Fruit fly (Drosophila melanogaster) whole organism, embryonic: ENCODE results near the gene att-ORFB.

Experiments used
- Atf-2 ChIP-seq: fragments of 200-800 bp; sonication (Bioruptor generic); optimal IDR thresholded peaks from 2 replicates; lab custom pipeline; 2016; ENCODE audit warnings: missing biosample characterization, missing genetic modification characterization
- Awh ChIP-seq: fragments of 200-800 bp; sonication (Bioruptor generic); IDR thresholded peaks from 2 replicates; pipeline ENCODE4, ENCODE4 v1.3.6; 2022; ENCODE audit warnings: missing biosample characterization, missing genetic modification characterization
- BtbVII ChIP-seq: fragments of 200-800 bp; sonication (Bioruptor generic); optimal IDR thresholded peaks from 3 replicates; lab custom pipeline; 2017; ENCODE audit warnings: missing biosample characterization, mild to moderate bottlenecking, missing genetic modification characterization
- Bteb2 ChIP-seq: fragments of 200-800 bp; sonication (Bioruptor generic); optimal IDR thresholded peaks from 2 replicates; lab custom pipeline; 2016; ENCODE audit warnings: missing biosample characterization, missing genetic modification characterization
- CG10321 ChIP-seq: fragments of 200-800 bp; sonication (Bioruptor generic); IDR thresholded peaks from 2 replicates; pipeline ENCODE4 v1.3.6; 2022; ENCODE audit warnings: missing biosample characterization, missing genetic modification characterization
- CG10654 ChIP-seq: fragments of 200-800 bp; sonication (Bioruptor generic); optimal IDR thresholded peaks from 2 replicates; lab custom pipeline; 2016; ENCODE audit warnings: missing biosample characterization, missing genetic modification characterization
- CG11456 ChIP-seq: fragments of 200-800 bp; sonication (Bioruptor generic); IDR thresholded peaks from 3 replicates; pipeline ENCODE4 v1.3.6; 2022; ENCODE audit warnings: missing biosample characterization, missing genetic modification characterization
- CG11695 ChIP-seq: fragments of 200-800 bp; sonication (Bioruptor generic); IDR thresholded peaks from 3 replicates; pipeline ENCODE4 v1.3.6; 2022; ENCODE audit warnings: missing biosample characterization, missing genetic modification characterization
- CG17328 ChIP-seq: fragments of 200-800 bp; sonication (Bioruptor generic); IDR thresholded peaks from 2 replicates; pipeline ENCODE4 v1.3.6; 2022; ENCODE audit warnings: missing biosample characterization, missing genetic modification characterization
- CG2116 ChIP-seq: fragments of 200-800 bp; sonication (Bioruptor generic); optimal IDR thresholded peaks from 3 replicates; lab custom pipeline; 2018; ENCODE audit warnings: missing biosample characterization, mild to moderate bottlenecking, missing genetic modification characterization
- CG2678 ChIP-seq: fragments of 200-800 bp; sonication (Bioruptor generic); optimal IDR thresholded peaks from 3 replicates; lab custom pipeline; 2019; ENCODE audit warnings: missing biosample characterization, mild to moderate bottlenecking, missing genetic modification characterization, moderate library complexity
- CG30020 ChIP-seq: fragments of 200-800 bp; optimal IDR thresholded peaks from 2 replicates; lab custom pipeline; 2019; ENCODE audit warnings: missing biosample characterization, mild to moderate bottlenecking, missing genetic modification characterization, moderate library complexity
- CG30403 ChIP-seq: fragments of 200-800 bp; sonication (Bioruptor generic); optimal IDR thresholded peaks from 3 replicates; lab custom pipeline; 2016; ENCODE audit warnings: missing biosample characterization, missing genetic modification characterization
- CG31365 ChIP-seq: fragments of 200-800 bp; sonication (Bioruptor generic); optimal IDR thresholded peaks from 2 replicates; lab custom pipeline; 2018; ENCODE audit warnings: missing biosample characterization, mild to moderate bottlenecking, missing genetic modification characterization
- CG4707 ChIP-seq: fragments of 200-800 bp; sonication (Bioruptor generic); optimal IDR thresholded peaks from 2 replicates; lab custom pipeline; 2018; ENCODE audit warnings: missing biosample characterization, mild to moderate bottlenecking, missing genetic modification characterization, moderate library complexity
- CG4854 ChIP-seq: fragments of 200-800 bp; sonication (Bioruptor generic); optimal IDR thresholded peaks from 2 replicates; lab custom pipeline; 2016; ENCODE audit warnings: missing biosample characterization, missing genetic modification characterization, inconsistent platforms
- CG6765 ChIP-seq: fragments of 200-800 bp; sonication (Bioruptor generic); optimal IDR thresholded peaks from 3 replicates; lab custom pipeline; 2017; ENCODE audit warnings: missing biosample characterization, mild to moderate bottlenecking, missing genetic modification characterization
- CG6813 ChIP-seq: fragments of 200-800 bp; sonication (Bioruptor generic); optimal IDR thresholded peaks from 2 replicates; lab custom pipeline; 2017; ENCODE audit warnings: missing biosample characterization, missing genetic modification characterization, mild to moderate bottlenecking, moderate library complexity, missing genetic modification reagents
- CG8281 ChIP-seq: fragments of 200-800 bp; sonication (Bioruptor generic); optimal IDR thresholded peaks from 2 replicates; lab custom pipeline; 2018; ENCODE audit warnings: missing biosample characterization, mild to moderate bottlenecking, missing genetic modification characterization, moderate library complexity
- CG8290 ChIP-seq, 3 experiments: fragments of 200-800 bp; sonication (Bioruptor generic); optimal IDR thresholded peaks; 2 replicates each; lab custom pipeline; 2016 to 2019; ENCODE audit warnings: missing biosample characterization in 3 of 3, missing genetic modification characterization in 3 of 3, mild to moderate bottlenecking in 2 of 3, moderate library complexity in 1 of 3
- CG8924 ChIP-seq: fragments of 200-800 bp; optimal IDR thresholded peaks from 3 replicates; lab custom pipeline; 2019; ENCODE audit warnings: missing biosample characterization, mild to moderate bottlenecking, missing genetic modification characterization, moderate library complexity
- E2f2 ChIP-seq: fragments of 200-800 bp; sonication (Bioruptor generic); IDR thresholded peaks from 2 replicates; pipeline ENCODE4 v1.3.6; 2022; ENCODE audit warnings: missing biosample characterization, missing genetic modification characterization
- Fer2 ChIP-seq: fragments of 200-800 bp; sonication (Bioruptor generic); optimal IDR thresholded peaks from 2 replicates; lab custom pipeline; 2018; ENCODE audit warnings: missing biosample characterization, mild to moderate bottlenecking, missing genetic modification characterization, moderate library complexity
- HLHmδ ChIP-seq: fragments of 200-800 bp; sonication (Bioruptor generic); optimal IDR thresholded peaks from 2 replicates; lab custom pipeline; 2018; ENCODE audit warnings: missing biosample characterization, mild to moderate bottlenecking, missing genetic modification characterization, moderate library complexity
- Hmr ChIP-seq: fragments of 200-800 bp; sonication (Bioruptor generic); optimal IDR thresholded peaks from 3 replicates; lab custom pipeline; 2017; ENCODE audit warnings: mild to moderate bottlenecking, missing biosample characterization, missing genetic modification reagents, missing genetic modification characterization
- Meics ChIP-seq: fragments of 200-800 bp; sonication (Bioruptor generic); optimal IDR thresholded peaks from 2 replicates; lab custom pipeline; 2017; ENCODE audit warnings: missing biosample characterization, mild to moderate bottlenecking, missing genetic modification characterization
- Mes4 ChIP-seq: fragments of 200-800 bp; sonication (Bioruptor generic); optimal IDR thresholded peaks from 2 replicates; lab custom pipeline; 2016; ENCODE audit warnings: missing biosample characterization, missing genetic modification characterization
- NC2β ChIP-seq: fragments of 200-800 bp; sonication (Bioruptor generic); optimal IDR thresholded peaks from 2 replicates; lab custom pipeline; 2016; ENCODE audit warnings: missing biosample characterization, missing genetic modification characterization
- NFAT ChIP-seq: fragments of 200-800 bp; sonication (Bioruptor generic); IDR thresholded peaks from 2 replicates; pipeline ENCODE4 v1.3.6; 2022; ENCODE audit warnings: missing biosample characterization, missing genetic modification characterization
- Rfx ChIP-seq: fragments of 200-800 bp; sonication (Bioruptor generic); IDR thresholded peaks from 2 replicates; pipeline ENCODE4 v1.3.6; 2022; ENCODE audit warnings: missing biosample characterization, missing genetic modification characterization
- Side ChIP-seq: fragments of 200-800 bp; sonication (Bioruptor generic); optimal IDR thresholded peaks from 2 replicates; lab custom pipeline; 2016; ENCODE audit warnings: missing biosample characterization, missing genetic modification characterization
- Six4 ChIP-seq: fragments of 200-800 bp; sonication (Bioruptor generic); optimal IDR thresholded peaks from 2 replicates; lab custom pipeline; 2016; ENCODE audit warnings: missing biosample characterization, missing genetic modification characterization
- Spps ChIP-seq: fragments of 200-800 bp; sonication (Bioruptor generic); optimal IDR thresholded peaks from 2 replicates; lab custom pipeline; 2018; ENCODE audit warnings: missing biosample characterization, mild to moderate bottlenecking, missing genetic modification characterization
- Sry-δ ChIP-seq: fragments of 200-800 bp; sonication (Bioruptor generic); optimal IDR thresholded peaks from 2 replicates; lab custom pipeline; 2016; ENCODE audit warnings: missing biosample characterization, missing genetic modification characterization
- Tbp ChIP-seq: fragments of >200 bp; optimal IDR thresholded peaks from 2 replicates; lab custom pipeline; 2018; ENCODE audit warnings: missing biosample characterization, missing genetic modification characterization
- ato ChIP-seq: fragments of 200-800 bp; sonication (Bioruptor generic); IDR thresholded peaks from 2 replicates; pipeline ENCODE4 v1.3.6; 2022; ENCODE audit warnings: missing biosample characterization, missing genetic modification characterization; ENCODE audit not compliant: partially characterized antibody
- cad ChIP-seq: fragments of >200 bp; optimal IDR thresholded peaks from 2 replicates; lab custom pipeline; 2017; ENCODE audit warnings: missing biosample characterization, missing genetic modification characterization
- chn ChIP-seq: fragments of 200-800 bp; sonication (Bioruptor generic); optimal IDR thresholded peaks from 2 replicates; lab custom pipeline; 2016; ENCODE audit warnings: missing biosample characterization, missing genetic modification characterization
- emc ChIP-seq: fragments of 200-800 bp; sonication (Bioruptor generic); optimal IDR thresholded peaks from 2 replicates; lab custom pipeline; 2016; ENCODE audit warnings: missing biosample characterization, missing genetic modification characterization
- gsb-n ChIP-seq: fragments of 200-800 bp; sonication (Bioruptor generic); optimal IDR thresholded peaks from 3 replicates; lab custom pipeline; 2018; ENCODE audit warnings: missing biosample characterization, mild to moderate bottlenecking, missing genetic modification characterization
- hbn ChIP-seq: fragments of 200-800 bp; sonication (Bioruptor generic); IDR thresholded peaks from 2 replicates; pipeline ENCODE4 v1.3.6; 2022; ENCODE audit warnings: missing biosample characterization, missing genetic modification characterization; ENCODE audit not compliant: partially characterized antibody
- jigr1 ChIP-seq: fragments of 200-800 bp; sonication (Bioruptor generic); IDR thresholded peaks from 3 replicates; pipeline ENCODE4 v1.3.6; 2022; ENCODE audit warnings: missing biosample characterization, missing genetic modification characterization
- lbe ChIP-seq: fragments of 200-800 bp; sonication (Bioruptor generic); optimal IDR thresholded peaks from 2 replicates; lab custom pipeline; 2016; ENCODE audit warnings: missing biosample characterization, mild to moderate bottlenecking, missing genetic modification characterization
- luna ChIP-seq: fragments of 200-800 bp; sonication (Bioruptor generic); optimal IDR thresholded peaks from 2 replicates; lab custom pipeline; 2016; ENCODE audit warnings: missing biosample characterization, missing genetic modification characterization
- mirr ChIP-seq: fragments of 200-800 bp; sonication (Bioruptor generic); optimal IDR thresholded peaks from 3 replicates; lab custom pipeline; 2018; ENCODE audit warnings: missing biosample characterization, mild to moderate bottlenecking, missing genetic modification characterization
- mld ChIP-seq: fragments of 200-800 bp; sonication (Bioruptor generic); IDR thresholded peaks from 3 replicates; pipeline ENCODE4 v1.3.6; 2022; ENCODE audit warnings: missing biosample characterization, missing genetic modification characterization; ENCODE audit not compliant: partially characterized antibody
- org-1 ChIP-seq: fragments of 200-800 bp; sonication (Bioruptor generic); optimal IDR thresholded peaks from 2 replicates; lab custom pipeline; 2017; ENCODE audit warnings: missing biosample characterization, missing genetic modification characterization
- schlank ChIP-seq: fragments of 200-800 bp; sonication (Bioruptor generic); optimal IDR thresholded peaks from 2 replicates; lab custom pipeline; 2018; ENCODE audit warnings: missing biosample characterization, mild to moderate bottlenecking, missing genetic modification characterization
- sqz ChIP-seq: fragments of 200-800 bp; sonication (Bioruptor generic); optimal IDR thresholded peaks from 3 replicates; lab custom pipeline; 2018; ENCODE audit warnings: missing biosample characterization, mild to moderate bottlenecking, missing genetic modification characterization
- tio ChIP-seq: fragments of 200-800 bp; sonication (Bioruptor generic); optimal IDR thresholded peaks from 2 replicates; lab custom pipeline; 2017; ENCODE audit warnings: missing biosample characterization, missing genetic modification characterization, inconsistent platforms
- toy ChIP-seq: fragments of 200-800 bp; sonication (Bioruptor generic); IDR thresholded peaks from 2 replicates; pipeline ENCODE4 v1.3.6; 2022; ENCODE audit warnings: missing biosample characterization, missing genetic modification characterization

The att-ORFB gene

DNA sequence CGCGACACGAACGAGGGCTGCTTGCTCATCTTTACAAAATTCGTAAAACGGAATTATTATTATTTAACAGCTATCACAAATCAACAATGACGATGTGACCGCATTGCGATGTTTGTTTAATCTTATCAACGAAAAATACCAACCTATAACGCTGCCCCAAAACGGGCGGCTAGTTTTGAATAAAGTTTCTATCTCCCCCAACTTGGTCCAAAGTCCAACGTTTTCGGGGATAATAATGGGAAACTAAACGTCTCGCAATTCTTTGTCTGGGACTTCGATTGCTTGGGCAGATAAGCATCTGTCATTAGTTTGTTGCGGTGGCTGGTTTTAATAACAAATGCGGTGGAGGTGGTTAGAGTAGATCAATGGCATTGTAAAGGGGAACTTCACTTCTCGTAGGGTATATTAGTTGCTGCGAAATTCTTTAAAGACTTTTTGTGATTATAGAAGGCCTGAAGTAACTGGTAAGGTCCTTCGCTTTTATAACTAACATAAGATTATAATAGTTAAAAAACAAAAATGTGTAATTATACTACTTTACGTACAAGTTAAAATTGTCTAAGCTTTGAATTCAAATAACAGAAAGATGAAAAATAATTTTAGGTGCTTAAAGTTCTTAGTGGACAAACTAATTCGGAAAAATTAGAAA, 5.9 kb upstream of the att-ORFB start, which contains the start of gene CG15922 (continued):
- peak; percentile 50 for TF ChIP-seq CG2678 (tag; lab: Kevin White, UChicago)
- peak; percentile 34; the same call in 1 of the 2 replicates for TF ChIP-seq Rfx (GFP tag; lab: Robert Waterston, UW)
- TF ChIP-seq CG31365 (tag; lab: Kevin White, UChicago) = no peak
- TF ChIP-seq Hmr (GFP tag; lab: Kevin White, UChicago) = peak; percentile 13
- 0 out of 3 replicates have a peak, but pooled peaks have one; percentile 12 for TF ChIP-seq CG11695 (GFP tag; lab: Robert Waterston, UW)
- TF ChIP-seq CG4854 = no peak
- no peak for TF ChIP-seq CG8290 (GFP tag; optimal IDR thresholded peaks at IDR 0.05; lab: Kevin White, UChicago)
- TF ChIP-seq CG8290 (tag; optimal IDR thresholded peaks at IDR 0.05; lab: Kevin White, UChicago) = peak in 1 of 2 experiments; percentile 23
- TF ChIP-seq Bteb2 = no peak
- no peak for TF ChIP-seq CG11456 (GFP tag; lab: Robert Waterston, UW)
- peak; percentile 86 for TF ChIP-seq E2f2 (GFP tag; lab: Robert Waterston, UW)
- TF ChIP-seq CG4707 (GFP tag; lab: Kevin White, UChicago) = no peak
- TF ChIP-seq NC2β (GFP tag; lab: Kevin White, UChicago) = no peak
- TF ChIP-seq schlank = no peak
- TF ChIP-seq Awh (GFP tag; lab: Robert Waterston, UW) = no peak
- no peak for TF ChIP-seq CG17328 (GFP tag; lab: Robert Waterston, UW)
- no peak for TF ChIP-seq mirr (GFP tag; lab: Kevin White, UChicago)
- TF ChIP-seq cad (GFP tag; lab: Kevin White, UChicago) = no peak
- no peak for TF ChIP-seq gsb-n
- TF ChIP-seq Atf-2 (GFP tag; lab: Kevin White, UChicago) = no peak
- no peak for TF ChIP-seq sqz
- TF ChIP-seq CG6765 (GFP tag; lab: Kevin White, UChicago) = no peak
- TF ChIP-seq Spps (tag; lab: Kevin White, UChicago) = no peak
- no peak for TF ChIP-seq NFAT (GFP tag; lab: Robert Waterston, UW)
- no peak for TF ChIP-seq luna (GFP tag; lab: Kevin White, UChicago)
- TF ChIP-seq Six4 (GFP tag; lab: Kevin White, UChicago) = no peak
- no peak for TF ChIP-seq jigr1 (GFP tag; lab: Robert Waterston, UW)
- no peak for TF ChIP-seq CG6813 (GFP tag; lab: Kevin White, UChicago)
- no peak for TF ChIP-seq tio (GFP tag; lab: Kevin White, UChicago)
- no peak for TF ChIP-seq Side (GFP tag; lab: Kevin White, UChicago)
- TF ChIP-seq Fer2 (tag; lab: Kevin White, UChicago) = no peak
- no peak for TF ChIP-seq org-1 (GFP tag; lab: Kevin White, UChicago)
- no peak for TF ChIP-seq hbn
- TF ChIP-seq Tbp = no peak
- TF ChIP-seq toy (GFP tag; lab: Robert Waterston, UW) = no peak
- no peak for TF ChIP-seq lbe (GFP tag; lab: Kevin White, UChicago)
- peak; percentile 10 for TF ChIP-seq CG30403 (GFP tag; lab: Kevin White, UChicago)
- TF ChIP-seq CG10321 (GFP tag; lab: Robert Waterston, UW) = no peak
- TF ChIP-seq HLHmδ (GFP tag; lab: Kevin White, UChicago) = no peak
- TF ChIP-seq CG8281 (tag; lab: Kevin White, UChicago) = no peak
- TF ChIP-seq chn (GFP tag; lab: Kevin White, UChicago) = no peak
- no peak for TF ChIP-seq Sry-δ (GFP tag; lab: Kevin White, UChicago)
- TF ChIP-seq emc (GFP tag; lab: Kevin White, UChicago) = no peak
- TF ChIP-seq Mes4 (GFP tag; lab: Kevin White, UChicago) = no peak
- no peak for TF ChIP-seq CG30020
- no peak for TF ChIP-seq mld
- TF ChIP-seq CG10654 = no peak
- TF ChIP-seq BtbVII (GFP tag; lab: Kevin White, UChicago) = no peak
- no peak for TF ChIP-seq CG8924 (tag; lab: Kevin White, UChicago)
- no peak for TF ChIP-seq ato (GFP tag; lab: Robert Waterston, UW)
- TF ChIP-seq CG2116 = peak; percentile 0
- peak; percentile 28 for TF ChIP-seq Meics (GFP tag; lab: Kevin White, UChicago)
